Worm (Caenorhabditis elegans): ENCODE data around the gene col-43.

ce11 chrV:8022040-8022439, 28.7 kb downstream of the col-43 start, which contains the start of gene ech-3:
- no peak for TF ChIP-seq aly-2 (tag; optimal IDR thresholded peaks at IDR 0.05)
- no peak for TF ChIP-seq nhr-77 (tag; optimal IDR thresholded peaks at IDR 0.05)
- no peak for TF ChIP-seq ceh-82 (tag; optimal IDR thresholded peaks at IDR 0.05)
- TF ChIP-seq ama-1 (optimal IDR thresholded peaks at IDR 0.05) = no peak
- no peak for TF ChIP-seq unc-62 (GFP tag; optimal IDR thresholded peaks at IDR 0.05)

All from whole organism, L3 larva.